Fruit fly (Drosophila melanogaster): ENCODE data around the gene Snmp1.
A peak's percentile ranks its signal among the peaks of the same experiment; 100 is the strongest.

The Snmp1 gene

dm6 chr3R:21214693-21215145 is 46.7 kb upstream of the Snmp1 start, which contains the start of gene Ddrgk1 (continued):
- TF ChIP-seq stc (GFP tag; IDR thresholded peaks at IDR 0.05) = 0 out of 2 replicates have a peak, but pooled peaks have one; percentile 31
- no peak for TF ChIP-seq CG11723 (GFP tag; optimal IDR thresholded peaks at IDR 0.05)
- TF ChIP-seq trem (tag; optimal IDR thresholded peaks at IDR 0.05) = peak; percentile 12
- peak; percentile 30 for TF ChIP-seq YL-1 (GFP tag; optimal IDR thresholded peaks at IDR 0.05)
- TF ChIP-seq Mes4 (GFP tag; optimal IDR thresholded peaks at IDR 0.05) = no peak
- no peak for TF ChIP-seq Deaf1 (tag; optimal IDR thresholded peaks at IDR 0.05)
- TF ChIP-seq CG15479 (GFP tag; optimal IDR thresholded peaks at IDR 0.05) = no peak
- TF ChIP-seq dan (GFP tag; IDR thresholded peaks at IDR 0.05) = no peak
- no peak for TF ChIP-seq CG18619 (GFP tag; optimal IDR thresholded peaks at IDR 0.05)
- TF ChIP-seq lov (optimal IDR thresholded peaks at IDR 0.05) = no peak
- TF ChIP-seq lov (GFP tag; IDR thresholded peaks at IDR 0.05) = no peak
- TF ChIP-seq Hr51 (GFP tag; optimal IDR thresholded peaks at IDR 0.05) = no peak
- no peak for TF ChIP-seq Lpt (GFP tag; optimal IDR thresholded peaks at IDR 0.05)
- no peak for TF ChIP-seq CG9797 (GFP tag; optimal IDR thresholded peaks at IDR 0.05)
- no peak for TF ChIP-seq CG12071 (GFP tag; optimal IDR thresholded peaks at IDR 0.05)
- no peak for TF ChIP-seq fd96Cb (tag; optimal IDR thresholded peaks at IDR 0.05)
- TF ChIP-seq esg (GFP tag; conservative IDR thresholded peaks at IDR 0.05) = no peak
- TF ChIP-seq CG15696 (tag; optimal IDR thresholded peaks at IDR 0.05) = peak; percentile 0
- no peak for TF ChIP-seq CG10209 (GFP tag; optimal IDR thresholded peaks at IDR 0.05)
- TF ChIP-seq CG17829 (tag; optimal IDR thresholded peaks at IDR 0.05) = no peak
- peak; percentile 4 for TF ChIP-seq CG10147 (GFP tag; optimal IDR thresholded peaks at IDR 0.05)
- peak; percentile 52 for TF ChIP-seq CG15514 (GFP tag; optimal IDR thresholded peaks at IDR 0.05)
- peak; percentile 34 for TF ChIP-seq ems (GFP tag; optimal IDR thresholded peaks at IDR 0.05)
- TF ChIP-seq az2 (GFP tag; optimal IDR thresholded peaks at IDR 0.05) = peak; percentile 19
- peak; percentile 37 for TF ChIP-seq Ptx1 (GFP tag; IDR thresholded peaks at IDR 0.05)
- peak; percentile 88 for TF ChIP-seq row (GFP tag; IDR thresholded peaks at IDR 0.05)
- no peak for TF ChIP-seq sd (tag; optimal IDR thresholded peaks at IDR 0.05)
- TF ChIP-seq dmrt99B (tag; optimal IDR thresholded peaks at IDR 0.05) = no peak
- TF ChIP-seq Hey (tag; optimal IDR thresholded peaks at IDR 0.05) = no peak
- TF ChIP-seq Oaz (GFP tag; IDR thresholded peaks at IDR 0.05) = no peak
- peak; percentile 18 for TF ChIP-seq CG10267 (tag; optimal IDR thresholded peaks at IDR 0.05)
- peak; percentile 42 for TF ChIP-seq CG30403 (GFP tag; optimal IDR thresholded peaks at IDR 0.05)
- no peak for TF ChIP-seq CG30431 (GFP tag; optimal IDR thresholded peaks at IDR 0.05)
- 0 out of 3 replicates have a peak, but pooled peaks have one; percentile 30 for TF ChIP-seq CG17361 (GFP tag; IDR thresholded peaks at IDR 0.05)
- peak; percentile 30 for TF ChIP-seq grau (tag; optimal IDR thresholded peaks at IDR 0.05)
- peak; percentile 11 for TF ChIP-seq CG7839 (tag; optimal IDR thresholded peaks at IDR 0.05)
- TF ChIP-seq CG17186 (GFP tag; optimal IDR thresholded peaks at IDR 0.05) = no peak
- TF ChIP-seq sisA (GFP tag; IDR thresholded peaks at IDR 0.05) = no peak
- TF ChIP-seq nmo (GFP tag; optimal IDR thresholded peaks at IDR 0.05) = peak; percentile 44
- no peak for TF ChIP-seq BtbVII (GFP tag; optimal IDR thresholded peaks at IDR 0.05)
- TF ChIP-seq CG6854 (GFP tag; optimal IDR thresholded peaks at IDR 0.05) = no peak
- no peak for TF ChIP-seq MTF-1 (GFP tag; optimal IDR thresholded peaks at IDR 0.05; ENCODE audit: borderline replicate concordance)
- no peak for TF ChIP-seq jumu (GFP tag; optimal IDR thresholded peaks at IDR 0.05)
- no peak for TF ChIP-seq Sox100B (GFP tag; optimal IDR thresholded peaks at IDR 0.05)
- TF ChIP-seq H15 (GFP tag; IDR thresholded peaks at IDR 0.05) = no peak
- no peak for TF ChIP-seq zf30C (GFP tag; optimal IDR thresholded peaks at IDR 0.05)
- TF ChIP-seq dpn (GFP tag; optimal IDR thresholded peaks at IDR 0.05) = peak; percentile 13 to 26
- no peak for TF ChIP-seq CG13894 (tag; optimal IDR thresholded peaks at IDR 0.05)
- no peak for TF ChIP-seq org-1 (GFP tag; optimal IDR thresholded peaks at IDR 0.05)
- peak; percentile 57; the same call in 1 of the 3 replicates for TF ChIP-seq CG34422 (GFP tag; IDR thresholded peaks at IDR 0.05)
- 0 out of 3 replicates have a peak, but pooled peaks have one; percentile 6 for TF ChIP-seq CG11456 (GFP tag; IDR thresholded peaks at IDR 0.05)
